Fruit fly (Drosophila melanogaster) whole organism, adult: Measurements from ENCODE around the gene Sp7.

Experiments used
- CG11617 ChIP-seq: fragments of 200-800 bp; sonication (Bioruptor generic); optimal IDR thresholded peaks from 2 replicates; lab custom pipeline; 2017; ENCODE audit warnings: mild to moderate bottlenecking, missing biosample characterization, missing genetic modification reagents, missing genetic modification characterization
- CG12768 ChIP-seq: fragments of 200-800 bp; sonication (Bioruptor generic); optimal IDR thresholded peaks from 2 replicates; lab custom pipeline; 2017; ENCODE audit warnings: missing biosample characterization, missing genetic modification characterization, mild to moderate bottlenecking, moderate library complexity, missing genetic modification reagents
- CG14711 ChIP-seq: fragments of 200-800 bp; sonication (Bioruptor generic); optimal IDR thresholded peaks from 2 replicates; lab custom pipeline; 2018; ENCODE audit warnings: missing biosample characterization, mild to moderate bottlenecking, missing genetic modification characterization, moderate library complexity
- CG1620 ChIP-seq: fragments of 200-800 bp; sonication (Bioruptor generic); optimal IDR thresholded peaks from 2 replicates; lab custom pipeline; 2016; ENCODE audit warnings: missing biosample characterization, missing genetic modification characterization
- CG33017 ChIP-seq: fragments of 200-800 bp; sonication (Bioruptor generic); optimal IDR thresholded peaks from 2 replicates; lab custom pipeline; 2018; ENCODE audit warnings: missing biosample characterization, mild to moderate bottlenecking, missing genetic modification characterization, moderate library complexity
- CG5204 ChIP-seq: fragments of 200-800 bp; sonication (Bioruptor generic); optimal IDR thresholded peaks from 2 replicates; lab custom pipeline; 2016; ENCODE audit warnings: missing biosample characterization, missing genetic modification characterization
- CG7045 ChIP-seq: fragments of 200-800 bp; sonication (Bioruptor generic); optimal IDR thresholded peaks from 2 replicates; lab custom pipeline; 2017; ENCODE audit warnings: missing biosample characterization, mild to moderate bottlenecking, missing genetic modification characterization
- CG7101 ChIP-seq: fragments of 200-800 bp; sonication (Bioruptor generic); optimal IDR thresholded peaks from 2 replicates; lab custom pipeline; 2018; ENCODE audit warnings: missing biosample characterization, mild to moderate bottlenecking, missing genetic modification characterization, moderate library complexity
- Clk ChIP-seq: fragments of 200-800 bp; sonication (Bioruptor generic); optimal IDR thresholded peaks from 2 replicates; lab custom pipeline; 2017; ENCODE audit warnings: missing biosample characterization, missing genetic modification characterization
- Crg-1 ChIP-seq: fragments of 200-800 bp; sonication (Bioruptor generic); optimal IDR thresholded peaks from 2 replicates; lab custom pipeline; 2016; ENCODE audit warnings: missing biosample characterization, missing genetic modification characterization
- Hr96 ChIP-seq: fragments of 200-800 bp; sonication (Bioruptor generic); optimal IDR thresholded peaks from 2 replicates; lab custom pipeline; 2016; ENCODE audit warnings: missing biosample characterization, missing genetic modification characterization
- Mnt ChIP-seq: fragments of 200-800 bp; sonication (Bioruptor generic); optimal IDR thresholded peaks from 2 replicates; lab custom pipeline; 2016; ENCODE audit warnings: missing biosample characterization, mild to moderate bottlenecking, missing genetic modification characterization
- bab1 ChIP-seq: fragments of 200-800 bp; sonication (Bioruptor generic); optimal IDR thresholded peaks from 3 replicates; lab custom pipeline; 2019; ENCODE audit warnings: missing biosample characterization, mild to moderate bottlenecking, missing genetic modification characterization, moderate library complexity
- cic ChIP-seq: fragments of 200-800 bp; sonication (Bioruptor generic); optimal IDR thresholded peaks from 2 replicates; lab custom pipeline; 2017; ENCODE audit warnings: missing biosample characterization, mild to moderate bottlenecking, missing genetic modification characterization, moderate library complexity
- cnc ChIP-seq, 2 experiments: fragments of >200 bp; optimal IDR thresholded peaks; 2 replicates each; lab custom pipeline; 2017
- kay ChIP-seq: fragments of 200-800 bp; sonication (Bioruptor generic); peaks from one replicate; lab custom pipeline; 2016; ENCODE audit warnings: missing biosample characterization, missing genetic modification characterization, borderline replicate concordance
- ovo ChIP-seq: fragments of 200-800 bp; sonication (Bioruptor generic); optimal IDR thresholded peaks from 2 replicates; lab custom pipeline; 2016; ENCODE audit warnings: missing biosample characterization, missing genetic modification characterization
- pad ChIP-seq: fragments of 200-800 bp; sonication (Bioruptor generic); optimal IDR thresholded peaks from 3 replicates; lab custom pipeline; 2017; ENCODE audit warnings: missing biosample characterization, missing genetic modification characterization, mild to moderate bottlenecking, moderate library complexity, missing genetic modification reagents
- tj ChIP-seq: fragments of 200-800 bp; sonication (Bioruptor generic); optimal IDR thresholded peaks from 3 replicates; lab custom pipeline; 2017; ENCODE audit warnings: missing biosample characterization, mild to moderate bottlenecking, missing genetic modification characterization, moderate library complexity
- toe ChIP-seq: fragments of 200-800 bp; sonication (Bioruptor generic); optimal IDR thresholded peaks from 2 replicates; lab custom pipeline; 2016; ENCODE audit warnings: missing biosample characterization, missing genetic modification characterization

The Sp7 gene

dm6 chr3R:7759486-7759885 lies at the start of gene Sp7:
Gene Sp7, plus strand, starts transcription at chr3R:7759786.
- TF ChIP-seq tj (GFP tag; lab: Kevin White, UChicago) (no peak), Clk (no peak), cic (GFP tag; lab: Kevin White, UChicago) (no peak), Crg-1 (GFP tag; lab: Kevin White, UChicago) (no peak), CG1620 (no peak), kay (GFP tag; lab: Kevin White, UChicago) (no peak), CG12768 (GFP tag; lab: Kevin White, UChicago) (no peak), CG7101 (tag; lab: Kevin White, UChicago) (no peak), CG7045 (GFP tag; lab: Kevin White, UChicago) (no peak), pad (no peak), ovo (GFP tag; lab: Kevin White, UChicago) (no peak), CG11617 (GFP tag; lab: Kevin White, UChicago) (no peak), toe (no peak), CG33017 (no peak), Hr96 (GFP tag; lab: Kevin White, UChicago) (no peak), Mnt (GFP tag; lab: Kevin White, UChicago) (no peak), bab1 (GFP tag; lab: Kevin White, UChicago) (no peak)

dm6 chr3R:7719990-7720389 lies 39.6 kb upstream of the Sp7 start:
- TF ChIP-seq kay (GFP tag; lab: Kevin White, UChicago) = no peak
- TF ChIP-seq Hr96 (GFP tag; lab: Kevin White, UChicago) = no peak
- TF ChIP-seq pad = no peak
- no peak for TF ChIP-seq Mnt (GFP tag; lab: Kevin White, UChicago)
- TF ChIP-seq tj (GFP tag; lab: Kevin White, UChicago) = no peak
- TF ChIP-seq CG12768 (GFP tag; lab: Kevin White, UChicago) = no peak
- no peak for TF ChIP-seq Clk
- no peak for TF ChIP-seq CG7045 (GFP tag; lab: Kevin White, UChicago)
- TF ChIP-seq CG33017 = no peak
- no peak for TF ChIP-seq Crg-1 (GFP tag; lab: Kevin White, UChicago)
- no peak for TF ChIP-seq CG1620
- TF ChIP-seq CG7101 (tag; lab: Kevin White, UChicago) = no peak
- no peak for TF ChIP-seq bab1 (GFP tag; lab: Kevin White, UChicago)
- TF ChIP-seq CG11617 (GFP tag; lab: Kevin White, UChicago) = no peak
- no peak for TF ChIP-seq CG14711
- TF ChIP-seq ovo (GFP tag; lab: Kevin White, UChicago) = no peak
- TF ChIP-seq cnc (optimal IDR thresholded peaks at IDR 0.05; lab: Kevin White, UChicago) = no peak
- TF ChIP-seq CG5204 (GFP tag; lab: Kevin White, UChicago) = no peak
- TF ChIP-seq cic (GFP tag; lab: Kevin White, UChicago) = no peak

dm6 chr3R:7722117-7722516 lies 37.5 kb upstream of the Sp7 start, which contains the start of gene CG2616:
Gene CG2616, plus strand, starts transcription at chr3R:7722417.
- TF ChIP-seq kay (GFP tag; lab: Kevin White, UChicago) (no peak), cic (GFP tag; lab: Kevin White, UChicago) (no peak), CG5204 (GFP tag; lab: Kevin White, UChicago) (no peak), Crg-1 (GFP tag; lab: Kevin White, UChicago) (no peak), tj (GFP tag; lab: Kevin White, UChicago) (no peak), ovo (GFP tag; lab: Kevin White, UChicago) (no peak), Hr96 (GFP tag; lab: Kevin White, UChicago) (no peak), CG7045 (GFP tag; lab: Kevin White, UChicago) (no peak)

dm6 chr3R:7739463-7739862 lies 20.1 kb upstream of the Sp7 start, which contains the start of gene CG43254:
Gene CG43254, minus strand, starts transcription at chr3R:7739563.
- TF ChIP-seq CG14711 (no peak), toe (no peak), Hr96 (GFP tag; lab: Kevin White, UChicago) (no peak), CG7045 (GFP tag; lab: Kevin White, UChicago) (no peak), bab1 (GFP tag; lab: Kevin White, UChicago) (no peak), tj (GFP tag; lab: Kevin White, UChicago) (no peak)

- TF ChIP-seq CG33017 (peak; percentile 16), CG7101 (tag; lab: Kevin White, UChicago) (no peak), CG11617 (GFP tag; lab: Kevin White, UChicago) (no peak), Mnt (GFP tag; lab: Kevin White, UChicago) (no peak), CG1620 (no peak)
Measured at dm6 chr3R:7749993-7750392, 9.6 kb upstream of the Sp7 start, which contains the start of gene pyd3. Gene pyd3, minus strand, starts transcription at chr3R:7750079.

- TF ChIP-seq CG33017 (no peak), Crg-1 (GFP tag; lab: Kevin White, UChicago) (no peak), CG14711 (no peak)
Measured at dm6 chr3R:7753518-7753917, 6.1 kb upstream of the Sp7 start.

dm6 chr3R:7757822-7758221 lies 1.8 kb upstream of the Sp7 start, which contains the start of gene CG10919:
Gene CG10919, plus strand, starts transcription at chr3R:7758122.
- TF ChIP-seq ovo (GFP tag; lab: Kevin White, UChicago) (no peak), CG5204 (GFP tag; lab: Kevin White, UChicago) (no peak), Crg-1 (GFP tag; lab: Kevin White, UChicago) (no peak), CG12768 (GFP tag; lab: Kevin White, UChicago) (no peak), tj (GFP tag; lab: Kevin White, UChicago) (no peak), Hr96 (GFP tag; lab: Kevin White, UChicago) (no peak), Clk (no peak), CG7045 (GFP tag; lab: Kevin White, UChicago) (no peak), bab1 (GFP tag; lab: Kevin White, UChicago) (no peak), Mnt (GFP tag; lab: Kevin White, UChicago) (no peak), cic (GFP tag; lab: Kevin White, UChicago) (no peak), pad (no peak), CG11617 (GFP tag; lab: Kevin White, UChicago) (no peak), CG33017 (no peak), cnc (optimal IDR thresholded peaks at IDR 0.05; lab: Kevin White, UChicago) (no peak), kay (GFP tag; lab: Kevin White, UChicago) (no peak), CG14711 (no peak)
